Worm (Caenorhabditis elegans): ENCODE measurements around the gene Y38A10A.2.

The Y38A10A.2 gene

ce11 chrV:6044448-6044847 lies 18.8 kb downstream of the Y38A10A.2 start:
- TF ChIP-seq ceh-2 (tag; optimal IDR thresholded peaks at IDR 0.05), result no peak
- TF ChIP-seq ets-4 (tag; optimal IDR thresholded peaks at IDR 0.05), result no peak
- no peak for TF ChIP-seq elt-2 (tag; optimal IDR thresholded peaks at IDR 0.05)
- no peak for TF ChIP-seq ceh-22 (tag; optimal IDR thresholded peaks at IDR 0.05)
- no peak for TF ChIP-seq pros-1 (tag; optimal IDR thresholded peaks at IDR 0.05)
- no peak for TF ChIP-seq eyg-1 (tag; optimal IDR thresholded peaks at IDR 0.05)
- no peak for TF ChIP-seq ceh-31 (tag; optimal IDR thresholded peaks at IDR 0.05)
- TF ChIP-seq sdc-2 (tag; optimal IDR thresholded peaks at IDR 0.05), result no peak
- no peak for TF ChIP-seq elt-4 (tag; optimal IDR thresholded peaks at IDR 0.05)
- TF ChIP-seq hlh-6 (tag; optimal IDR thresholded peaks at IDR 0.05), result no peak

ce11 chrV:6043275-6044271 lies 19.7 kb downstream of the Y38A10A.2 start, which contains the start of gene cpi-2:
Gene cpi-2, plus strand, starts transcription at chrV:6044062.
- TF ChIP-seq rnt-1 (tag; optimal IDR thresholded peaks at IDR 0.05), result peak; percentile 29
- TF ChIP-seq ceh-30 (tag; optimal IDR thresholded peaks at IDR 0.05), result no peak
- no peak for TF ChIP-seq unc-42 (tag; optimal IDR thresholded peaks at IDR 0.05)
- no peak for TF ChIP-seq sdc-2 (tag; optimal IDR thresholded peaks at IDR 0.05)
- TF ChIP-seq unc-55 (GFP tag; optimal IDR thresholded peaks at IDR 0.05), result peak; percentile 10
- TF ChIP-seq ceh-2 (tag; optimal IDR thresholded peaks at IDR 0.05), result no peak
- no peak for TF ChIP-seq pag-3 (tag; optimal IDR thresholded peaks at IDR 0.05; ENCODE audit: borderline replicate concordance)
- no peak for TF ChIP-seq ceh-18 (tag; optimal IDR thresholded peaks at IDR 0.05)
- TF ChIP-seq lim-6 (tag; optimal IDR thresholded peaks at IDR 0.05), result no peak
- TF ChIP-seq che-1 (tag; optimal IDR thresholded peaks at IDR 0.05), result no peak
- TF ChIP-seq nhr-11 (tag; optimal IDR thresholded peaks at IDR 0.05), result no peak
- TF ChIP-seq elt-4 (tag; optimal IDR thresholded peaks at IDR 0.05), result no peak
- peak; percentile 45 for TF ChIP-seq pax-1 (tag; optimal IDR thresholded peaks at IDR 0.05)
- TF ChIP-seq ttx-3 (tag; optimal IDR thresholded peaks at IDR 0.05), result no peak
- TF ChIP-seq pha-2 (tag; optimal IDR thresholded peaks at IDR 0.05), result no peak
- TF ChIP-seq ceh-45 (GFP tag; IDR thresholded peaks at IDR 0.05), result no peak
- TF ChIP-seq ahr-1 (tag; optimal IDR thresholded peaks at IDR 0.05), result no peak
- TF ChIP-seq nhr-232 (tag; optimal IDR thresholded peaks at IDR 0.05), result no peak
- no peak for TF ChIP-seq hlh-6 (tag; optimal IDR thresholded peaks at IDR 0.05)
- TF ChIP-seq eyg-1 (tag; optimal IDR thresholded peaks at IDR 0.05), result no peak
- no peak for TF ChIP-seq unc-3 (GFP tag; conservative IDR thresholded peaks at IDR 0.05)
- no peak for TF ChIP-seq unc-3 (tag; optimal IDR thresholded peaks at IDR 0.05)
- TF ChIP-seq zip-5 (tag; optimal IDR thresholded peaks at IDR 0.05), result no peak
- no peak for TF ChIP-seq Y22D7AL.16 (tag; optimal IDR thresholded peaks at IDR 0.05)
- no peak for TF ChIP-seq C08G9.2 (tag; optimal IDR thresholded peaks at IDR 0.05)
- TF ChIP-seq ceh-31 (tag; optimal IDR thresholded peaks at IDR 0.05), result peak; percentile 16
- no peak for TF ChIP-seq ceh-14 (tag; optimal IDR thresholded peaks at IDR 0.05)
- TF ChIP-seq mec-3 (tag; optimal IDR thresholded peaks at IDR 0.05; ENCODE audit: borderline replicate concordance), result no peak
- TF ChIP-seq fkh-10 (GFP tag; optimal IDR thresholded peaks at IDR 0.05), result no peak
- no peak for TF ChIP-seq ceh-6 (GFP tag; optimal IDR thresholded peaks at IDR 0.05)
- no peak for TF ChIP-seq madf-2 (tag; optimal IDR thresholded peaks at IDR 0.05)
- TF ChIP-seq hlh-15 (tag; optimal IDR thresholded peaks at IDR 0.05), result no peak
- no peak for TF ChIP-seq T23F11.4 (GFP tag; optimal IDR thresholded peaks at IDR 0.05)
- TF ChIP-seq sox-2 (GFP tag; IDR thresholded peaks at IDR 0.05), result no peak
- TF ChIP-seq ceh-34 (tag; optimal IDR thresholded peaks at IDR 0.05), result no peak
- no peak for TF ChIP-seq dmd-4 (tag; optimal IDR thresholded peaks at IDR 0.05; ENCODE audit: borderline replicate concordance)
- TF ChIP-seq tbx-2 (tag; optimal IDR thresholded peaks at IDR 0.05), result no peak
- no peak for TF ChIP-seq npax-4 (tag; optimal IDR thresholded peaks at IDR 0.05)
- no peak for TF ChIP-seq C38D4.7 (GFP tag; optimal IDR thresholded peaks at IDR 0.05)
- no peak for TF ChIP-seq unc-86 (tag; optimal IDR thresholded peaks at IDR 0.05)
- TF ChIP-seq fkh-6 (tag; optimal IDR thresholded peaks at IDR 0.05), result no peak
- TF ChIP-seq ztf-16 (tag; optimal IDR thresholded peaks at IDR 0.05), result no peak
- no peak for TF ChIP-seq K02D7.2 (tag; optimal IDR thresholded peaks at IDR 0.05)
- TF ChIP-seq K09A11.1 (tag; optimal IDR thresholded peaks at IDR 0.05; ENCODE audit: insufficient read depth), result no peak
- no peak for TF ChIP-seq ceh-19 (GFP tag; optimal IDR thresholded peaks at IDR 0.05)

All from whole organism, late embryonic.